Fruit fly (Drosophila melanogaster): ENCODE measurements around the gene GstD1.

The GstD1 gene

dm6 chr3R:12369135-12369792 is at the start of gene GstD1:
Gene GstD1, minus strand, starts transcription at chr3R:12369268.
- no peak for TF ChIP-seq Sin3A (optimal IDR thresholded peaks at IDR 0.05)

- TF ChIP-seq Myc (optimal IDR thresholded peaks at IDR 0.05) = no peak
- no peak for TF ChIP-seq ttk (optimal IDR thresholded peaks at IDR 0.05)
- TF ChIP-seq psq (optimal IDR thresholded peaks at IDR 0.05) = no peak
- no peak for TF ChIP-seq Sin3A (optimal IDR thresholded peaks at IDR 0.05)
- no peak for TF ChIP-seq h (optimal IDR thresholded peaks at IDR 0.05)
- TF ChIP-seq insv (optimal IDR thresholded peaks at IDR 0.05) = no peak
Measured at dm6 chr3R:12413274-12413958, 44.3 kb upstream of the GstD1 start, which contains the start of the genes Dip-C and pps. Gene Dip-C, minus strand, starts transcription at chr3R:12413759. Gene pps, plus strand, starts transcription at chr3R:12413828.

DNA sequence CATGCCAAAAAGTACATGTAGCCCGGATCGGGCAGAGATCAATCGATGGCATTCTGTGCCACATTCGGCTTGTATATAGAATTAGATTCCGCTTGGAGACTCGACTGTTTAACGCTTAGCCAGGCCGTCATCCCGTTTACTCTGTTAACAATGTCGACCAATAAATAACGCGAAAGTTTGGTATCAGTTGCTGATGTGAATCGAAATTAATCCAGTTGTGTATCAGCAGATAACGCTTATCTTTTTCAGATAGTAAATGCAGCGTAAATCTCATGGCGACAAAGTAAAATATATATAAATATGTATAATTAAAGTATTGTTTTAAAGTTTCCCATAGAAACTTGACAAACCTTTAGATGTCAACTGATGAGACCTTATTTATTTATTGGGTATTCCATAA is 42.4 kb upstream of the GstD1 start:
- TF ChIP-seq h (optimal IDR thresholded peaks at IDR 0.05) (no peak), ttk (optimal IDR thresholded peaks at IDR 0.05) (no peak), Sin3A (optimal IDR thresholded peaks at IDR 0.05) (no peak), insv (optimal IDR thresholded peaks at IDR 0.05) (no peak), Myc (optimal IDR thresholded peaks at IDR 0.05) (no peak), psq (optimal IDR thresholded peaks at IDR 0.05) (no peak)

dm6 chr3R:12408160-12408559 is 39.1 kb upstream of the GstD1 start, which contains the start of gene CG5196:
Gene CG5196, plus strand, starts transcription at chr3R:12408316.
- TF ChIP-seq Sin3A (optimal IDR thresholded peaks at IDR 0.05) (no peak), Myc (optimal IDR thresholded peaks at IDR 0.05) (no peak), h (optimal IDR thresholded peaks at IDR 0.05) (no peak), insv (optimal IDR thresholded peaks at IDR 0.05) (no peak), psq (optimal IDR thresholded peaks at IDR 0.05) (no peak), ttk (optimal IDR thresholded peaks at IDR 0.05) (no peak)

dm6 chr3R:12406235-12407196 is 37.4 kb upstream of the GstD1 start, which contains the start of gene CG5167:
Gene CG5167, plus strand, starts transcription at chr3R:12406532.
- TF ChIP-seq ttk (optimal IDR thresholded peaks at IDR 0.05) = no peak

DNA sequence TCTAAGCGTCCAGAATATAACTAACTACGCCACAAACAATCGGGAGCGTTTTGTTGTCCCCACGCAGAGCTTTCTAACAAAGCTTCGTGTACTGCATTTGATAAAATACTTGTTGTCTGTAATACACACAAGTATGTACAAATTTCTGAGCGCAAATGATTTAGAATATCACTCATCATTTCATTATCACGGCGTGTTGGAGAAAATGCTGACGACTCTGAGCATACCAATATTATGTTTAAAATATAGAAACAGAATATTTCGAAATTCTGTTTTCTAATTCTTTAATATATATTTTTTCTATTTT is 36.8 kb upstream of the GstD1 start, which contains the start of gene Cyp9f2:
Gene Cyp9f2 (minus strand): TSS at position 101 of the 307 bp plus-strand sequence.
- TF ChIP-seq h (optimal IDR thresholded peaks at IDR 0.05) (no peak), ttk (optimal IDR thresholded peaks at IDR 0.05) (no peak), Myc (optimal IDR thresholded peaks at IDR 0.05) (no peak), insv (optimal IDR thresholded peaks at IDR 0.05) (no peak), psq (optimal IDR thresholded peaks at IDR 0.05) (no peak), Sin3A (optimal IDR thresholded peaks at IDR 0.05) (no peak)

DNA sequence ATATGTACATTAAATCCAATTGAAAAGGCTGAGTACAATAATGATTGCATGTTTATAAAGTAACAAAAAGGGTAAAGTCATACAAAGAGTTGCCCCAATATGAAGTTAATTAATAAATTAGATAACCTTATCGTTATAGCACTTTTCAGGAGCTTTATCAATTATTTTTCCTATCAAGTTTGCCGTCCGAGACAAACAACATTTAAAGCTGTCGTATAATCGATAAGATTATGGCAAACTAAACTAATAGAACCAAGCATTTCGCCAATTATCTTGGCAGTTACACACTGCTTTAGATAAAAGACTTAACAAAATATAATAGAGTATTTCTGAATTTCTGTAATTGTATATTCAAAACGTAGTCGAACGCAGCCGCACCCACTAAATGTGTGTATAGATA is 36.1 kb upstream of the GstD1 start:
- TF ChIP-seq insv (optimal IDR thresholded peaks at IDR 0.05) (no peak), ttk (optimal IDR thresholded peaks at IDR 0.05) (no peak), Sin3A (optimal IDR thresholded peaks at IDR 0.05) (no peak), h (optimal IDR thresholded peaks at IDR 0.05) (no peak), psq (optimal IDR thresholded peaks at IDR 0.05) (no peak), Myc (optimal IDR thresholded peaks at IDR 0.05) (no peak)

DNA sequence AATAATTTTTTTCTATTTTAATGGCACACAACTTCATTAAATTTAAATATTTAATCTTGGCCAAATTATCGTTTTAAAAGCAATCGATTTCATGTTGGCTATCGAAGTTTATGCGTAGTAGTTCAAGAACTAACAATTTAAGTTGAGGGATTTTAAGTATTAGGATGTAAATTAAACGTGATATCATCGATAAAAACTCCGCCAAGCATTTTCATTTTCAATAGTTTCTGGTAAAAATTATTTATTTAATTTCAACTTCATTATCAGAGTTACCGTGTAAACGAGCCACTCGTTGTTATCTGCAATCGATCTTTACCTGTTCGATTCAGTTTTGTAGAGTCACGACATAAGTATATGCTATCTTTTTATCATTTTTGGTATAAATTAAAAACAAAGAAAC is 33.9 kb upstream of the GstD1 start:
- no peak for TF ChIP-seq Sin3A (optimal IDR thresholded peaks at IDR 0.05)
- TF ChIP-seq h (optimal IDR thresholded peaks at IDR 0.05) = no peak
- TF ChIP-seq Myc (optimal IDR thresholded peaks at IDR 0.05) = no peak
- TF ChIP-seq psq (optimal IDR thresholded peaks at IDR 0.05) = no peak
- TF ChIP-seq ttk (optimal IDR thresholded peaks at IDR 0.05) = no peak
- no peak for TF ChIP-seq insv (optimal IDR thresholded peaks at IDR 0.05)

DNA sequence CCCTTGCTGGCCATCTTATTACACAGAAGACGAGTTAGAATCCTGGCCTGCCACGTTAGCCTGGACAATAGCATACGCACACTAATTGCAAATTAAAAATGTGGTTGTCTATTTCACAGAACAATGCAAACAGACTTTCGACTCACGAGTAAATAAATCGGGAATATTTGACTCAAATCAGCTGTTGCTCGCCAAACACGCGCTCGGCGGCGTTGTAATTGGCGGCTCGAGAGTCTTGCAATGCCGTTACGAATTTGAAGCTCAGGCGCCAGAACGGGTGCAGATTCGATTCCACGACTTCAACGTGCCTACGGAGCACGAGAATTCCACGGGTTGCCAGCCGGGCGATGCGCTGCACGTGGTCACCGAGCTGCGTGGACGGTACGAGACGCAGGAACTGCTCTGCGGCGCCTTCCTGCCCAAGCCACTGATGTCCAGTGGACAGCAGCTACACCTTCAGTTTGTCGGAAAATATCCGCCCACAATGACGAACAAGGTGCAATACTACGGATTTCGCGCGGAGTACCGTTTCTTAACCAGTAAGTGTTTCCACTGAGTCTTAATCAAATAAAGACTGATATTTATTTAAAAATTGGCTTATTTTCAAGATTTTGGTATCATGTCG is 32.7 kb upstream of the GstD1 start, which contains the start of gene DNAlig3:
Gene DNAlig3 (minus strand): TSS at position 168 of the 625 bp plus-strand sequence.
- TF ChIP-seq psq (optimal IDR thresholded peaks at IDR 0.05) = no peak
- no peak for TF ChIP-seq ttk (optimal IDR thresholded peaks at IDR 0.05)
- no peak for TF ChIP-seq h (optimal IDR thresholded peaks at IDR 0.05)
- TF ChIP-seq insv (optimal IDR thresholded peaks at IDR 0.05) = peak; percentile 84

DNA sequence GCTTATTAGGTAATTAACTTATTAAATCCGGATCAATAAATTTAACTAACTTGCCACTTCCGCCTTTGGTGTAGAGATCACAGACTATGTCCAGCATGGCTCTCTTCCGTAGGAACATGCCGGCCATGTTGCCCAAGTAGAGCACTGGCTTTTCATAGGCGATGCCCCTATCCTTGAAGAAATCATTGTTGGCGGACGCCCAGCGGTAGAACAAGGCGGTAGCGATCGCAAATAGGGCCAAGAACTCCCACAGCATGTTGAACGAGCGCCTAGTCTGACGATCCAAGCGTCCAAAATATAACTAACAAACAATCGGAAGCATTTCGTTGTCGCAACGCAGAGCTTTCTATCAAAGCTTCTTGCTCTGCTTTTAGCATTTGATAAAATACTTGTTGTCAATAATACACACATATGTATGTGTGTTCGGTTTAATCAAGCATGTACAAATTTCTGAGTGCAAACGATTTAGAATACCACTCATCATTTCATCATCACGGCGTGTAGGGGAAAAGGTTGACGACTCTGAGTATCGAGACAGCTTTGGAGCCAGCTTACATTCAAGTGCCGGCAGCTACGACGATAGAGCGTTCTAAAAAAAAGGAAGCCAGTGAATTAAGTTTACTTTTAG is 29.7 kb upstream of the GstD1 start, which contains the start of gene Cyp9f3:
Gene Cyp9f3 (minus strand): TSS at position 310 of the 628 bp plus-strand sequence.
- TF ChIP-seq ttk (optimal IDR thresholded peaks at IDR 0.05) (no peak), Sin3A (optimal IDR thresholded peaks at IDR 0.05) (no peak), psq (optimal IDR thresholded peaks at IDR 0.05) (no peak), h (optimal IDR thresholded peaks at IDR 0.05) (no peak), Myc (optimal IDR thresholded peaks at IDR 0.05) (no peak), insv (optimal IDR thresholded peaks at IDR 0.05) (no peak)

DNA sequence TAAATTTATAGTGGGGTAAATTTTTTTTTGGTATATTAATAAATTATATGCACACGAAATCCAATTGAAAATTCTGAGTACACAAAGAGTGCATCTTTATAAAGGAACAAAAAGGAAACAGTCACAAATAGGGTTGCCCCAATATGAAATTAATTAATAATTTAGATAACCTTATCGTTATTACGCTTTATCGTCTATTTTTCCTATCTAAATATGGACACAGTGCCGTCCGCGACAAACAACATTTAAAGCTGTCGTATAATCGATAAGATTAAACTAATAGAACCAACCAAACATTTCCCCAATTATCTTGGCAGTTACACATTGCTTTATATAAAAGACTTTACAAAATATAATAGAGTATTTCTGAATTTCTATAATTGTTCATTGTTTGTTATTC is 29.0 kb upstream of the GstD1 start:
- no peak for TF ChIP-seq psq (optimal IDR thresholded peaks at IDR 0.05)
- no peak for TF ChIP-seq Myc (optimal IDR thresholded peaks at IDR 0.05)
- no peak for TF ChIP-seq Sin3A (optimal IDR thresholded peaks at IDR 0.05)
- no peak for TF ChIP-seq insv (optimal IDR thresholded peaks at IDR 0.05)
- no peak for TF ChIP-seq h (optimal IDR thresholded peaks at IDR 0.05)
- no peak for TF ChIP-seq ttk (optimal IDR thresholded peaks at IDR 0.05)

Measured in Kc167 (cell line).